Worm (Caenorhabditis elegans) whole organism, late embryonic: ENCODE data around the gene C55A1.6.
"Not testable (repeated sequence)": the region's sequence is repeated elsewhere in the genome, so short reads cannot be mapped to it uniquely, and the experiment has no call there.

Source experiments
- F13H6.1 ChIP-seq: sonication (generic microtip); optimal IDR thresholded peaks from 2 replicates; lab custom pipeline; 2016; ENCODE audit warnings: missing genetic modification characterization, missing compliant biosample characterization
- K02D7.2 ChIP-seq: sonication (generic microtip); optimal IDR thresholded peaks from 2 replicates; lab custom pipeline; 2017; ENCODE audit warnings: mild to moderate bottlenecking, missing genetic modification characterization, missing compliant biosample characterization
- K09A11.1 ChIP-seq: sonication (generic microtip); optimal IDR thresholded peaks from 2 replicates; lab custom pipeline; 2017; ENCODE audit warnings: antibody characterized with exemption, mild to moderate bottlenecking, missing genetic modification characterization, missing compliant biosample characterization; ENCODE audit not compliant: insufficient read depth
- ceh-14 ChIP-seq: sonication (generic microtip); optimal IDR thresholded peaks from 2 replicates; lab custom pipeline; 2016; ENCODE audit warnings: missing genotype, missing genetic modification characterization, missing compliant biosample characterization
- ceh-18 ChIP-seq: sonication (generic microtip); optimal IDR thresholded peaks from 2 replicates; lab custom pipeline; 2016; ENCODE audit warnings: missing genetic modification characterization, missing compliant biosample characterization
- ceh-19 ChIP-seq: fragments of 200-800 bp; sonication (Bioruptor generic); optimal IDR thresholded peaks from 2 replicates; lab custom pipeline; 2018; ENCODE audit warnings: mild to moderate bottlenecking, missing genetic modification characterization, missing compliant biosample characterization
- ceh-24 ChIP-seq: sonication (generic microtip); optimal IDR thresholded peaks from 2 replicates; lab custom pipeline; 2016; ENCODE audit warnings: mild to moderate bottlenecking, missing genetic modification characterization, missing compliant biosample characterization
- ceh-30 ChIP-seq: fragments of 150-350 bp; optimal IDR thresholded peaks from 2 replicates; lab custom pipeline; 2014; ENCODE audit warnings: missing biosample characterization, missing genetic modification characterization
- ceh-45 ChIP-seq: fragments of 200-800 bp; sonication (Bioruptor generic); IDR thresholded peaks from 2 replicates; pipeline ENCODE4 v1.3.6; 2022; ENCODE audit warnings: missing genetic modification reagents, missing genetic modification characterization, missing compliant biosample characterization
- ceh-6 ChIP-seq: fragments of 200-800 bp; sonication (Bioruptor generic); optimal IDR thresholded peaks from 2 replicates; lab custom pipeline; 2018; ENCODE audit warnings: mild to moderate bottlenecking, missing genetic modification characterization, missing compliant biosample characterization
- che-1 ChIP-seq: sonication (generic microtip); optimal IDR thresholded peaks from 2 replicates; lab custom pipeline; 2016; ENCODE audit warnings: mild to moderate bottlenecking, missing genetic modification characterization, missing compliant biosample characterization
- dmd-4 ChIP-seq: sonication (generic microtip); optimal IDR thresholded peaks from 2 replicates; lab custom pipeline; 2016; ENCODE audit warnings: borderline replicate concordance, missing genetic modification characterization, missing compliant biosample characterization
- elt-2 ChIP-seq: sonication (generic microtip); optimal IDR thresholded peaks from 2 replicates; lab custom pipeline; 2016; ENCODE audit warnings: missing genetic modification reagents, missing genetic modification characterization, missing compliant biosample characterization
- elt-4 ChIP-seq: sonication (generic microtip); optimal IDR thresholded peaks from 2 replicates; lab custom pipeline; 2016; ENCODE audit warnings: missing genetic modification characterization, missing compliant biosample characterization
- ets-4 ChIP-seq: sonication (generic microtip); optimal IDR thresholded peaks from 2 replicates; lab custom pipeline; 2016; ENCODE audit warnings: missing genetic modification characterization, missing compliant biosample characterization
- eyg-1 ChIP-seq: sonication (generic microtip); optimal IDR thresholded peaks from 2 replicates; lab custom pipeline; 2016; ENCODE audit warnings: missing genotype, missing genetic modification characterization, missing compliant biosample characterization
- fax-1 ChIP-seq: sonication (generic microtip); optimal IDR thresholded peaks from 2 replicates; lab custom pipeline; 2016; ENCODE audit warnings: missing genotype, missing genetic modification characterization, missing compliant biosample characterization
- fkh-6 ChIP-seq: sonication (generic microtip); optimal IDR thresholded peaks from 2 replicates; lab custom pipeline; 2016; ENCODE audit warnings: missing genetic modification characterization, missing compliant biosample characterization
- gmeb-2 ChIP-seq: sonication (generic microtip); optimal IDR thresholded peaks from 2 replicates; lab custom pipeline; 2016; ENCODE audit warnings: missing genetic modification characterization, inconsistent platforms, missing compliant biosample characterization
- hlh-13 ChIP-seq: fragments of 200-800 bp; sonication (Bioruptor generic); optimal IDR thresholded peaks from 2 replicates; lab custom pipeline; 2018; ENCODE audit warnings: mild to moderate bottlenecking, missing genetic modification characterization, missing compliant biosample characterization
- hlh-15 ChIP-seq: sonication (generic microtip); optimal IDR thresholded peaks from 2 replicates; lab custom pipeline; 2016; ENCODE audit warnings: missing genetic modification characterization, missing compliant biosample characterization
- hlh-8 ChIP-seq: sonication (generic microtip); optimal IDR thresholded peaks from 2 replicates; lab custom pipeline; 2016; ENCODE audit warnings: missing genotype, missing genetic modification characterization, missing compliant biosample characterization
- lim-6 ChIP-seq: sonication (generic microtip); optimal IDR thresholded peaks from 2 replicates; lab custom pipeline; 2016; ENCODE audit warnings: missing genetic modification characterization, missing compliant biosample characterization
- lin-11 ChIP-seq: fragments of 200-800 bp; sonication (Bioruptor generic); optimal IDR thresholded peaks from 2 replicates; lab custom pipeline; 2018; ENCODE audit warnings: mild to moderate bottlenecking, missing genetic modification characterization, missing compliant biosample characterization
- mec-3 ChIP-seq: sonication (generic microtip); optimal IDR thresholded peaks from 2 replicates; lab custom pipeline; 2016; ENCODE audit warnings: borderline replicate concordance, missing genetic modification characterization, missing compliant biosample characterization
- nfya-1 ChIP-seq: sonication (generic microtip); optimal IDR thresholded peaks from 2 replicates; lab custom pipeline; 2017; ENCODE audit warnings: missing genetic modification characterization, mild to moderate bottlenecking, missing compliant biosample characterization, antibody characterized with exemption, moderate library complexity
- nhr-11 ChIP-seq: fragments of 150-350 bp; optimal IDR thresholded peaks from 2 replicates; lab custom pipeline; 2014; ENCODE audit warnings: missing biosample characterization, missing genetic modification characterization
- nhr-232 ChIP-seq: sonication (generic microtip); optimal IDR thresholded peaks from 2 replicates; lab custom pipeline; 2016; ENCODE audit warnings: missing genetic modification characterization, missing compliant biosample characterization
- pqm-1 ChIP-seq: sonication (generic microtip); optimal IDR thresholded peaks from 2 replicates; lab custom pipeline; 2016; ENCODE audit warnings: missing genetic modification characterization, missing compliant biosample characterization
- ref-2 ChIP-seq: sonication (generic microtip); optimal IDR thresholded peaks from 2 replicates; lab custom pipeline; 2016; ENCODE audit warnings: missing genetic modification characterization, missing compliant biosample characterization
- sdc-2 ChIP-seq: sonication (generic microtip); optimal IDR thresholded peaks from 2 replicates; lab custom pipeline; 2016; ENCODE audit warnings: missing genotype, missing genetic modification characterization, missing compliant biosample characterization
- sox-2 ChIP-seq: fragments of 200-800 bp; sonication (Bioruptor generic); IDR thresholded peaks from 2 replicates; pipeline ENCODE4 v1.3.6; 2022; ENCODE audit warnings: missing genetic modification reagents, missing genetic modification characterization, missing compliant biosample characterization
- tbx-2 ChIP-seq: sonication (generic microtip); optimal IDR thresholded peaks from 2 replicates; lab custom pipeline; 2016; ENCODE audit warnings: missing genetic modification characterization, missing compliant biosample characterization
- ttx-3 ChIP-seq: sonication (generic microtip); optimal IDR thresholded peaks from 2 replicates; lab custom pipeline; 2016; ENCODE audit warnings: missing genetic modification reagents, missing genetic modification characterization, missing compliant biosample characterization
- unc-3 ChIP-seq, 2 experiments: fragments of 200-800 bp in 1 of 2; sonication (Bioruptor generic) in 1 of 2; sonication (generic microtip) in 1 of 2; conservative IDR thresholded peaks in 1 of 2; optimal IDR thresholded peaks in 1 of 2; 2 replicates each; pipeline versions ENCODE4 v1.3.6 to Lab custom; 2016 to 2022; ENCODE audit warnings: missing compliant biosample characterization in 2 of 2, missing genetic modification characterization in 2 of 2, missing genetic modification reagents in 1 of 2
- unc-55 ChIP-seq: sonication (generic microtip); optimal IDR thresholded peaks from 2 replicates; lab custom pipeline; 2017; ENCODE audit warnings: missing biosample characterization, missing genetic modification reagents, missing genetic modification characterization
- zip-5 ChIP-seq: sonication (generic microtip); optimal IDR thresholded peaks from 2 replicates; lab custom pipeline; 2016; ENCODE audit warnings: missing genetic modification characterization, missing compliant biosample characterization
- ztf-16 ChIP-seq: sonication (generic microtip); optimal IDR thresholded peaks from 2 replicates; lab custom pipeline; 2017; ENCODE audit warnings: missing genetic modification characterization, missing compliant biosample characterization

C55A1.6 gene

DNA sequence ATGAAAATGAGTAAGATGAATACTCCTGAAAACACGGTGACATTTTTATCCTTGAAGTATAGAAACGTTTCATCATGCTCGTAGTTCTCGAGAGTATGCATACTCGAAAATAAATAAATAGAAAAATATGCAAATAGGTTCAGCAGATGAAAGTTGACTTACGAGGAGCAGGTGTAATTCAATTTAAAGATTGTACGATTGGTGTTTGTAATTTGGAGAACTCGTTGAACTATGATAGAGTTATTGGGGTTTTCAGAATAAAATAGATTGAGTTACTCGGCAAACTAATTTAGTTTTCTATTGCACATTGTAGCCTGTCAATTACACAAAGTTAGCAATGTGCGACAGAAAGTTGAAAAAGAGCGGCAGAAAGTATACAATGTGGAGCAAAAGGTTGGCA lies 9.0 kb upstream of the C55A1.6 start, which contains the start of gene srz-44:
TSS of gene srz-44 (minus strand) at position 101 of the 400 bp plus-strand sequence.
- TF ChIP-seq hlh-8 (tag; lab: Kevin White, UChicago) (no peak), zip-5 (tag; lab: Kevin White, UChicago) (no peak), ceh-14 (tag; lab: Kevin White, UChicago) (no peak), nfya-1 (no peak), ceh-6 (no peak)

DNA sequence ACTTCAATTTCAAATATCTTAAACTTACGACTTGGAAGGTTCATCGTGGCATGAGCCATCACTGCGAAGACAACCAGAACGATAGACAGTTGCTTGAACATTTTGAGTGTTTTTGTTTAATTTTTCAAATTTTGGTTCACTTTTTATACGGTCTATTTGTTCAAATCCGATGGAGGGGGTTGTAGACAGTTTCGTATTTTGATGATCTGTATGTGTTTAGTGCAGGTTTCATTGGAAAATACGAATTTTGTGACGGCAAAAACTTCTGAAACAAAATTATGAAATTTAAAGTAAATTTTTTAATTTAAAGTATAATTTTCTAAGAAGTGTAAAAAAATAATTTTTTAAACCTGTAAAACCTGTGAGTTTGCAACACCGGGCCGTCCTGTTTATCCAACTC lies 4.6 kb upstream of the C55A1.6 start, which contains the start of gene C55A1.4:
TSS of gene C55A1.4 (minus strand) at position 101 of the 400 bp plus-strand sequence.
- not testable (repeated sequence) for TF ChIP-seq sdc-2 (tag; lab: Kevin White, UChicago); ceh-30; hlh-15 (tag; lab: Kevin White, UChicago)

DNA sequence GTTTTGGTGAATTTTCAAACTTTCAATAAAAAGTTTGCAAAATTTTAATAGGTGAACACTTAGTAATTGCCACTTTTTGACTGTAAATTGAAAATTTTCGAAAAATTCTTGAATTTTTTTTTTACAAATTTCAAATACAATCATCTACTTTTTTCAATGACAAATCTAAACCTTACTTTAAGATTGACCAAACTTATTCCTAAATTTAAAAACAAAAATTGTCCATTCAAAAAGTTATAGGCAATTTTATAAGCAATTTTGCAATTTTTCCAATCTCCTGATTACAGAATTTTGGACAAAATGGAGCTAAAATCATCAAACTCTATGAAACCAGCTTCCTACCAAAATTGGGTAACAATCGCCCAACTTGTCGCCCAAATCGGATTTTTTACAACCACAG lies 3.3 kb upstream of the C55A1.6 start, which contains the start of gene str-23:
TSS of gene str-23 (plus strand) at position 301 of the 400 bp plus-strand sequence.
- TF ChIP-seq ceh-6: no peak
- no peak for TF ChIP-seq F13H6.1 (tag; lab: Kevin White, UChicago)
- TF ChIP-seq ttx-3: no peak
- no peak for TF ChIP-seq fkh-6 (tag; lab: Kevin White, UChicago)
- no peak for TF ChIP-seq ets-4
- TF ChIP-seq ceh-24: no peak
- TF ChIP-seq pqm-1: no peak

DNA sequence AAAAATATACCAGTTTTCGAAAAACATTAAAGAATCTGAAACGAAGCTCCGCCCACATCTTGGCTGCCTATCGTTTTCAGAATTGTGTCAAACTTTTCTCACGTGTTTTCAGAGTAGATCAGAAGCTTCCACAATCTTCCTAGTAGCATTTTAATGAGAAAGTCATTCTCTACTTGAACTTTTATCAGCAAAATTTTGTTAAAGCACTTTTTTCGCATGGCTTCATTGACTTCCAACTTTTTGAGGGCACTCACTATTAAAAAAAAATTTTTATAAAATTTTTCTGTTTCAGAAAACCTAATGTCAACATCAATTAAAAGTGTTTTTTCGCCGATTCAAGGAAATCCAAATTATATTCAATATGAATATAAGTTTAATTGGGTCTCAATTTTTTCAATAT lies 2.3 kb downstream of the C55A1.6 start, which contains the start of gene sru-42:
TSS of gene sru-42 (plus strand) at position 301 of the 400 bp plus-strand sequence.
- TF ChIP-seq nhr-232: no peak
- no peak for TF ChIP-seq ceh-19 (GFP tag; lab: Kevin White, UChicago)
- no peak for TF ChIP-seq che-1 (tag; lab: Kevin White, UChicago)
- no peak for TF ChIP-seq elt-4 (tag; lab: Kevin White, UChicago)
- no peak for TF ChIP-seq nfya-1
- TF ChIP-seq eyg-1 (tag; lab: Kevin White, UChicago): no peak
- no peak for TF ChIP-seq hlh-13 (GFP tag; lab: Kevin White, UChicago)
- TF ChIP-seq K02D7.2: no peak
- no peak for TF ChIP-seq hlh-8 (tag; lab: Kevin White, UChicago)
- no peak for TF ChIP-seq sox-2
- TF ChIP-seq fax-1: no peak
- TF ChIP-seq ceh-30: no peak
- no peak for TF ChIP-seq K09A11.1 (tag; lab: Kevin White, UChicago)
- TF ChIP-seq lin-11 (tag; lab: Kevin White, UChicago): no peak
- no peak for TF ChIP-seq ceh-18 (tag; lab: Kevin White, UChicago)
- TF ChIP-seq mec-3 (tag; lab: Kevin White, UChicago): no peak
- no peak for TF ChIP-seq unc-55 (GFP tag; lab: Kevin White, UChicago)
- no peak for TF ChIP-seq unc-3 (GFP tag; conservative IDR thresholded peaks at IDR 0.05; lab: Robert Waterston, UW)
- no peak for TF ChIP-seq unc-3 (tag; optimal IDR thresholded peaks at IDR 0.05; lab: Kevin White, UChicago)

DNA sequence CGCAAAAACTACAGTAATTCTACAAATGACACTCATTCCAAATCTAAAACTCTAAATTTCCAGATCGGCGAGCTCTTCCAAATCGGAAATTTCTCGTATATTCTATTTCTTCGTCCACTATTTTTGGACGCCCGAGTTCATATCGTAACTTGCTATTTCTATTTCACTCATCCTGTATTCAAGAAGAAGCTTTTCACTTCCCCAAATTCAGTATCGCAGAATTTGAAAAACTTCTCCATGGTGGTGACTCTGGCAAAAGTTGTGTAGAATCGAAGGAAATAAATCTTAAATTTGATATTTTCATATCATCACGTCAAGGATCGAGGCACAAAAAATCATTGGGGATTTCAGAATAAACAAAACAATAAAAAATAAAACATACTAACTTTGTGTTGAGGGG lies 4.3 kb downstream of the C55A1.6 start:
- TF ChIP-seq zip-5 (tag; lab: Kevin White, UChicago) (no peak), nfya-1 (no peak), ceh-18 (tag; lab: Kevin White, UChicago) (no peak), dmd-4 (tag; lab: Kevin White, UChicago) (no peak)

DNA sequence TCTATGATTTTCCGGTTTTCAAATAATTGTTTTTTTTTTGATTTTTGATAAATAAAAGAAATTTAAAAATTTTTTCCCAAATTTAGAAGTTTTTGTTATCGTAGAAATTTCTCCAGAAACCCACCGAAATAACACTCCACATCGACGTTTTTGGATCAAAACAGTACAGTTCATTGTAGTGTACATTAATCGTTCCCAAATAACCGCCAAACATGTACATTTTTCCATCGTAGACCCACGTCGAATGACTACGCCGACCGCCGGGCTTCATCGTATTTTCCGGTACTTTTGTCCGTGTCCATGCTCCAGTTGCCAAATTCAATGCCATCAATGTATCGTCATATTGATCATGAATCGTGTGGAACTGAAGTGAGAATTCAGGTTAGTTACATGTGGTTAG lies 6.3 kb downstream of the C55A1.6 start, which contains the start of gene F53E4.2:
TSS of gene F53E4.2 (plus strand) at position 301 of the 400 bp plus-strand sequence.
- TF ChIP-seq ceh-14 (tag; lab: Kevin White, UChicago): no peak
- TF ChIP-seq fax-1: no peak
- no peak for TF ChIP-seq elt-2
- TF ChIP-seq ceh-45 (GFP tag; lab: Robert Waterston, UW): no peak
- TF ChIP-seq ref-2 (tag; lab: Kevin White, UChicago): no peak
- no peak for TF ChIP-seq tbx-2
- TF ChIP-seq lim-6 (tag; lab: Kevin White, UChicago): no peak
- TF ChIP-seq ceh-24: no peak
- no peak for TF ChIP-seq nhr-11 (tag; lab: Kevin White, UChicago)
- no peak for TF ChIP-seq ceh-19 (GFP tag; lab: Kevin White, UChicago)
- no peak for TF ChIP-seq lin-11 (tag; lab: Kevin White, UChicago)
- TF ChIP-seq gmeb-2 (tag; lab: Kevin White, UChicago): no peak
- TF ChIP-seq ztf-16 (tag; lab: Kevin White, UChicago): no peak
- no peak for TF ChIP-seq mec-3 (tag; lab: Kevin White, UChicago)
- TF ChIP-seq K09A11.1 (tag; lab: Kevin White, UChicago): no peak
